Worm (Caenorhabditis elegans) whole organism, L4/young adult: ENCODE data around the gene sec-16A.1.

Source experiments
- W03F9.2 ChIP-seq: fragments of 150-350 bp; optimal IDR thresholded peaks from 2 replicates; lab custom pipeline; 2014; ENCODE audit warnings: missing biosample characterization, missing genetic modification characterization
- dao-5 ChIP-seq: sonication (generic microtip); optimal IDR thresholded peaks from 2 replicates; lab custom pipeline; 2016; ENCODE audit warnings: missing genotype, missing genetic modification characterization, moderate library complexity, missing compliant biosample characterization
- him-1 ChIP-seq: sonication (generic microtip); optimal IDR thresholded peaks from 2 replicates; lab custom pipeline; 2016; ENCODE audit warnings: missing genotype, missing genetic modification reagents, missing genetic modification characterization, missing compliant biosample characterization

ce11 chrIII:9138601-9139000 lies 13.0 kb downstream of the sec-16A.1 start, which contains the start of gene ZK512.7:
- TF ChIP-seq dao-5 (tag; lab: Kevin White, UChicago) = no peak
- no peak for TF ChIP-seq him-1 (tag; lab: Kevin White, UChicago)
- TF ChIP-seq W03F9.2 = no peak
